Fruit fly (Drosophila melanogaster) whole organism, adult: Measurements from ENCODE around the gene hiw.

ENCODE experiments used
- CG11617 ChIP-seq: fragments of 200-800 bp; sonication (Bioruptor generic); optimal IDR thresholded peaks from 2 replicates; lab custom pipeline; 2017; ENCODE audit warnings: mild to moderate bottlenecking, missing biosample characterization, missing genetic modification reagents, missing genetic modification characterization
- CG12768 ChIP-seq: fragments of 200-800 bp; sonication (Bioruptor generic); optimal IDR thresholded peaks from 2 replicates; lab custom pipeline; 2017; ENCODE audit warnings: missing biosample characterization, missing genetic modification characterization, mild to moderate bottlenecking, moderate library complexity, missing genetic modification reagents
- CG14711 ChIP-seq: fragments of 200-800 bp; sonication (Bioruptor generic); optimal IDR thresholded peaks from 2 replicates; lab custom pipeline; 2018; ENCODE audit warnings: missing biosample characterization, mild to moderate bottlenecking, missing genetic modification characterization, moderate library complexity
- CG1620 ChIP-seq: fragments of 200-800 bp; sonication (Bioruptor generic); optimal IDR thresholded peaks from 2 replicates; lab custom pipeline; 2016; ENCODE audit warnings: missing biosample characterization, missing genetic modification characterization
- CG33017 ChIP-seq: fragments of 200-800 bp; sonication (Bioruptor generic); optimal IDR thresholded peaks from 2 replicates; lab custom pipeline; 2018; ENCODE audit warnings: missing biosample characterization, mild to moderate bottlenecking, missing genetic modification characterization, moderate library complexity
- CG5204 ChIP-seq: fragments of 200-800 bp; sonication (Bioruptor generic); optimal IDR thresholded peaks from 2 replicates; lab custom pipeline; 2016; ENCODE audit warnings: missing biosample characterization, missing genetic modification characterization
- CG7045 ChIP-seq: fragments of 200-800 bp; sonication (Bioruptor generic); optimal IDR thresholded peaks from 2 replicates; lab custom pipeline; 2017; ENCODE audit warnings: missing biosample characterization, mild to moderate bottlenecking, missing genetic modification characterization
- CG7101 ChIP-seq: fragments of 200-800 bp; sonication (Bioruptor generic); optimal IDR thresholded peaks from 2 replicates; lab custom pipeline; 2018; ENCODE audit warnings: missing biosample characterization, mild to moderate bottlenecking, missing genetic modification characterization, moderate library complexity
- Clk ChIP-seq: fragments of 200-800 bp; sonication (Bioruptor generic); optimal IDR thresholded peaks from 2 replicates; lab custom pipeline; 2017; ENCODE audit warnings: missing biosample characterization, missing genetic modification characterization
- Crg-1 ChIP-seq: fragments of 200-800 bp; sonication (Bioruptor generic); optimal IDR thresholded peaks from 2 replicates; lab custom pipeline; 2016; ENCODE audit warnings: missing biosample characterization, missing genetic modification characterization
- Hr96 ChIP-seq: fragments of 200-800 bp; sonication (Bioruptor generic); optimal IDR thresholded peaks from 2 replicates; lab custom pipeline; 2016; ENCODE audit warnings: missing biosample characterization, missing genetic modification characterization
- Mnt ChIP-seq: fragments of 200-800 bp; sonication (Bioruptor generic); optimal IDR thresholded peaks from 2 replicates; lab custom pipeline; 2016; ENCODE audit warnings: missing biosample characterization, mild to moderate bottlenecking, missing genetic modification characterization
- bab1 ChIP-seq: fragments of 200-800 bp; sonication (Bioruptor generic); optimal IDR thresholded peaks from 3 replicates; lab custom pipeline; 2019; ENCODE audit warnings: missing biosample characterization, mild to moderate bottlenecking, missing genetic modification characterization, moderate library complexity
- cic ChIP-seq: fragments of 200-800 bp; sonication (Bioruptor generic); optimal IDR thresholded peaks from 2 replicates; lab custom pipeline; 2017; ENCODE audit warnings: missing biosample characterization, mild to moderate bottlenecking, missing genetic modification characterization, moderate library complexity
- cnc ChIP-seq, 2 experiments: fragments of >200 bp; optimal IDR thresholded peaks; 2 replicates each; lab custom pipeline; 2017
- kay ChIP-seq: fragments of 200-800 bp; sonication (Bioruptor generic); peaks from one replicate; lab custom pipeline; 2016; ENCODE audit warnings: missing biosample characterization, missing genetic modification characterization, borderline replicate concordance
- ovo ChIP-seq: fragments of 200-800 bp; sonication (Bioruptor generic); optimal IDR thresholded peaks from 2 replicates; lab custom pipeline; 2016; ENCODE audit warnings: missing biosample characterization, missing genetic modification characterization
- pad ChIP-seq: fragments of 200-800 bp; sonication (Bioruptor generic); optimal IDR thresholded peaks from 3 replicates; lab custom pipeline; 2017; ENCODE audit warnings: missing biosample characterization, missing genetic modification characterization, mild to moderate bottlenecking, moderate library complexity, missing genetic modification reagents
- tj ChIP-seq: fragments of 200-800 bp; sonication (Bioruptor generic); optimal IDR thresholded peaks from 3 replicates; lab custom pipeline; 2017; ENCODE audit warnings: missing biosample characterization, mild to moderate bottlenecking, missing genetic modification characterization, moderate library complexity
- toe ChIP-seq: fragments of 200-800 bp; sonication (Bioruptor generic); optimal IDR thresholded peaks from 2 replicates; lab custom pipeline; 2016; ENCODE audit warnings: missing biosample characterization, missing genetic modification characterization

hiw gene

DNA sequence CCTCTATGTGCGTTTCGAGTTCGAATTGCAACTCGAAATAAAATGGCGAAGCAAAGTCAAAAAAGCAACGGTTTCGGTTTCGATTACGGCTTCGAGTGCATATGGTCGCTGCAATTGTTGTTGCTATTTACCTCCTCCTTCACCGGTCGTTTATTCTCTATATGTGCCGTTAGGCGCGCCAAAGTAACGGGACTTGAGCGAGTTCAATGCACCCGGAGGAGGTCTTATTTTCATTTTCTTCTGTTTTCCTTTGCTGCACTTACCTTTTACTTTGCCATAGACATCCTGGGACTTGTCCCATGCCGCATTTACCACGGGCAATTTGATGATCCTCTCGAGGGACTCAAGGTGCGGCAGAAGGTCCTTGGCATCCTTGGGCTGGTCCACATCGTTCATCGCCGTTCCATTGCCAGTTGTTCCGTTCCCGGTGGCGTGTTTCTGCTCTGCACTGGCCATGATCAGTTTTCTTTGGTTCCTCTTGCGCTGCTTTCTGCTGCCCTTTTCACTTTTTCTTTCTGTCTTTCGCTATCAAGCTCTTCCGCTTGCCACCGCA lies 12.3 kb upstream of the hiw start:
- no peak for TF ChIP-seq toe
- peak; percentile 100 for TF ChIP-seq ovo (GFP tag; lab: Kevin White, UChicago)
- no peak for TF ChIP-seq Hr96 (GFP tag; lab: Kevin White, UChicago)
- no peak for TF ChIP-seq Crg-1 (GFP tag; lab: Kevin White, UChicago)
- TF ChIP-seq tj (GFP tag; lab: Kevin White, UChicago) = peak; percentile 96
- no peak for TF ChIP-seq Mnt
- TF ChIP-seq CG5204 (GFP tag; lab: Kevin White, UChicago) = no peak
- TF ChIP-seq CG7101 (tag; lab: Kevin White, UChicago) = no peak
- no peak for TF ChIP-seq Clk (GFP tag; lab: Kevin White, UChicago)
- no peak for TF ChIP-seq CG11617 (GFP tag; lab: Kevin White, UChicago)
- TF ChIP-seq bab1 (GFP tag; lab: Kevin White, UChicago) = peak; percentile 69
- TF ChIP-seq pad (GFP tag; lab: Kevin White, UChicago) = peak; percentile 89
- TF ChIP-seq CG33017 = no peak
- TF ChIP-seq CG1620 = no peak

DNA sequence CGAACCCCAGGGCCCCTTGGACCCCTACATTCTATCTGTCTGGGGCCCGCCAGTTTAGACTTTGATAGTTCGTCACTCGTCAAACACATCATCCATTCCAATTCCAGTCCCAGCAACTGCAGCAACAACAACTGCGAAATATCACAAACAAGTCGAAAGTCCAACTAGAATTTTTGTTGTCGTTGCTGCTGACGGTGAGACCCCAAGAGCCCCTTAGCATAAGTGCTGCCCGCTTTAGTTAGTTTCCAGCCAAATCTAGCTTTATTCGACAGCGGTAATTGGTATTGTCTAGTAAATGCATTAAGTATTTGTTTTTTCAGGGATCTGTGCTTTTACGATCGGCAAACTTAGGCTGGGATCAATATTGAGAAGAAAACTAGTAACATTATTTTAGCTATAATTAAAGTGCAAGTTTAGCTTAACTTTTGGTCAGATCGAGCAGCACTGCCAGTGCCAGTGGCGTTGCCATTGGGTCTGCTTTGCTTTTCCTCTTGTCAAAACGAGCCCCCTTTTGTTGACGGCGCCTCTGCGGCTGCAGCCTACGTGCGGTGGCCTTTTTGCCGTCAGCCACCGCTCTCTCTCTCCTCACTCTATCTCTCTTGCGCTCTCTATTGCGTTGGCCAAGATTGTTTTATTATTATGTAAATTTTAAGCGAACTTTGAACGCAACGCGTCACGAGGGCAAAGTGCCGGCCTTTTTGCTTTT lies 11.6 kb upstream of the hiw start:
- TF ChIP-seq CG5204 (GFP tag; lab: Kevin White, UChicago) (peak; percentile 84), kay (GFP tag; lab: Kevin White, UChicago) (peak; percentile 98), bab1 (GFP tag; lab: Kevin White, UChicago) (peak; percentile 74), toe (peak; percentile 78), CG14711 (tag; lab: Kevin White, UChicago) (peak; percentile 73), tj (GFP tag; lab: Kevin White, UChicago) (peak; percentile 71), pad (GFP tag; lab: Kevin White, UChicago) (peak; percentile 56), ovo (GFP tag; lab: Kevin White, UChicago) (peak; percentile 59), Crg-1 (GFP tag; lab: Kevin White, UChicago) (peak; percentile 84), CG11617 (GFP tag; lab: Kevin White, UChicago) (peak; percentile 93), cnc (optimal IDR thresholded peaks at IDR 0.05; lab: Kevin White, UChicago) (no peak), CG33017 (peak; percentile 39), cic (GFP tag; lab: Kevin White, UChicago) (peak; percentile 75), Mnt (peak; percentile 75), CG12768 (GFP tag; lab: Kevin White, UChicago) (peak; percentile 77), Clk (GFP tag; lab: Kevin White, UChicago) (peak; percentile 40), CG7045 (GFP tag; lab: Kevin White, UChicago) (peak; percentile 70), CG7101 (tag; lab: Kevin White, UChicago) (peak; percentile 87), CG1620 (peak; percentile 88), Hr96 (GFP tag; lab: Kevin White, UChicago) (peak; percentile 91)

DNA sequence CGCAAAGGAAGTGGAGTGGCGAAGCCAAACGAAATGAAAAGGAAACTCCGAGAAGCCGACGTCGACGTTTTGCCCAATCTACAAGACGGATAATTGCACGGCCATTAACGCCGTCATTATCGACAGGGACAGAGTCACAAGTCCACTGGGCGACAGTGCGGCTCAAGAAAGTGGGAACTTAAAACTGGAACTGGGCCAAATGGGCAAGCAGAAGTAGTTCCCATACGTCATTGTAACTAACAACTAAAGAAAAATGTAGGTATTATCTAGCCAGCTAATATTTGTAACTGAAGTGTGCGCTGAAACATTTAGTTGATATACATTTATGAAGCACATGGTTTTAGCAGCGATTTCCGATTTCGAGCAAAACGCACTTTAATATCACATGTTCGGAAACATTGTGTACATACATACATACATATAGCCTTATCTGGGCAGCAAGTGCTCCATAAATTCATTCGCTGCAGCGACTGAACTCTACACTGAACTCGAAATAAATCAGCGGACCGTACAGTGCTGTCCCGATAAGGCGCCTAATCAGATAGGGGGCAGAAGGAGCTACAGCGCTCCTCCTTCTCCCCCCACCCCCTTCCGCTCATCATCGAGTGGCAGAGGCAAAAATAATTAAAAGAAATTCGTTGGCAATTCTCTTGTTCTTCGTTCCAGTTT lies 7.7 kb upstream of the hiw start:
- peak; percentile 50 for TF ChIP-seq cic (GFP tag; lab: Kevin White, UChicago)
- peak; percentile 19 for TF ChIP-seq CG7101 (tag; lab: Kevin White, UChicago)
- no peak for TF ChIP-seq toe
- TF ChIP-seq kay (GFP tag; lab: Kevin White, UChicago) = peak; percentile 15
- peak; percentile 23 for TF ChIP-seq bab1 (GFP tag; lab: Kevin White, UChicago)
- no peak for TF ChIP-seq CG5204 (GFP tag; lab: Kevin White, UChicago)
- no peak for TF ChIP-seq CG1620
- no peak for TF ChIP-seq Clk (GFP tag; lab: Kevin White, UChicago)
- no peak for TF ChIP-seq cnc (optimal IDR thresholded peaks at IDR 0.05; lab: Kevin White, UChicago)
- no peak for TF ChIP-seq Crg-1 (GFP tag; lab: Kevin White, UChicago)
- peak; percentile 55 for TF ChIP-seq ovo (GFP tag; lab: Kevin White, UChicago)
- no peak for TF ChIP-seq CG33017
- TF ChIP-seq pad (GFP tag; lab: Kevin White, UChicago) = no peak
- peak; percentile 39 for TF ChIP-seq CG12768 (GFP tag; lab: Kevin White, UChicago)
- TF ChIP-seq CG11617 (GFP tag; lab: Kevin White, UChicago) = peak; percentile 27
- peak; percentile 46 for TF ChIP-seq Mnt
- TF ChIP-seq tj (GFP tag; lab: Kevin White, UChicago) = peak; percentile 12
- TF ChIP-seq CG7045 (GFP tag; lab: Kevin White, UChicago) = no peak
- TF ChIP-seq Hr96 (GFP tag; lab: Kevin White, UChicago) = no peak
- no peak for TF ChIP-seq CG14711 (tag; lab: Kevin White, UChicago)

DNA sequence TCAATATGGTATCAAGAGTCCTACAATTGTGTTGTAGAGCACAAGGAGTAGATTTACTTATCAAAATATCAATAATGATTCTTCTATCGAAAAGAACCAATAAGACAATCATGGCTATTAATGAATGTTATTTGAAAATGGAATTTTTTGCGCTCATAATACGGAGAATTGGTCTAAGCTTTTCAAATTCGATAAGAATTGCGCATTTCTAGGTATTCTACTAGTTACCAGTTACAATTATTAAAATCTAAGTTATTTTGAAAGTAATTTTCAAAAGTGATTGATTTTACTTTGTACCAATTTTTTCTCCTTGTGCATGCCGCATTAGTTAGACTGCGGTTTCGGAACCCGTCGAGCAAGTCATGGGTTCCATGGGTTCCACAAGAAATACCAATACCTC lies 6.9 kb upstream of the hiw start:
- peak; percentile 0 for TF ChIP-seq kay (GFP tag; lab: Kevin White, UChicago)
- no peak for TF ChIP-seq CG14711 (tag; lab: Kevin White, UChicago)
- no peak for TF ChIP-seq toe
- no peak for TF ChIP-seq ovo (GFP tag; lab: Kevin White, UChicago)

DNA sequence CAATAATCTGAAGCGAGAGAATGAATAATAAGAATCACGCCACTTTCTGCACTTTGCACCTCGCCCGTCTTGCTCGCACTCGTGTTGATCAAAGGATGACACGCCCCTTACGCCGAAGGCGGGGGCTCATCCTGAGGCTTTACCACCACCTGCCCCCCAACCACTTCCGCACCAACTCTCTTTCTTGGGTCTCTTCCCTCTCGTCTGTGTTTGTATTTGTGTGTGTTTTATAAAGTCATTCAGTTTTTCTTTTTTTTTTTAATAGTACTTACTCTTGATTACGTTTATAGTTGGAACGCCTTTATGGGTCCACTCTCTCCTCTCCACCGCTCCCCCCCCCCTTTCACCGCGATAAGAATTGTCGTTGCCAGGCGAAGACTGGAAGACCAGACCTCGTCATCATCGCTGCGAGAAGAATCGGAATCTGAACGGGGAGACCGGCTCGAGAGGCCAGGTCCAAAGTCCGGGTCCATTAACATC lies 6.2 kb upstream of the hiw start:
- TF ChIP-seq CG14711 (tag; lab: Kevin White, UChicago) (peak; percentile 91), CG1620 (peak; percentile 80), cic (GFP tag; lab: Kevin White, UChicago) (peak; percentile 96), cnc (optimal IDR thresholded peaks at IDR 0.05; lab: Kevin White, UChicago) (no peak), Clk (GFP tag; lab: Kevin White, UChicago) (peak; percentile 71), bab1 (GFP tag; lab: Kevin White, UChicago) (peak; percentile 98), tj (GFP tag; lab: Kevin White, UChicago) (peak; percentile 88), CG7045 (GFP tag; lab: Kevin White, UChicago) (peak; percentile 89), Crg-1 (GFP tag; lab: Kevin White, UChicago) (peak; percentile 88), ovo (GFP tag; lab: Kevin White, UChicago) (peak; percentile 75), pad (GFP tag; lab: Kevin White, UChicago) (peak; percentile 82), kay (GFP tag; lab: Kevin White, UChicago) (peak; percentile 95), CG5204 (GFP tag; lab: Kevin White, UChicago) (peak; percentile 66), CG12768 (GFP tag; lab: Kevin White, UChicago) (peak; percentile 98), Mnt (peak; percentile 84), CG7101 (tag; lab: Kevin White, UChicago) (peak; percentile 95), Hr96 (GFP tag; lab: Kevin White, UChicago) (peak; percentile 83), toe (peak; percentile 64), CG33017 (peak; percentile 88), CG11617 (GFP tag; lab: Kevin White, UChicago) (peak; percentile 90)
